Fruit fly (Drosophila melanogaster): ENCODE data around the gene Cdep.

The Cdep gene

dm6 chr3R:4886086-4886812 is 24.1 kb upstream of the Cdep start (continued):
- no peak for TF ChIP-seq CG14965 (GFP tag; optimal IDR thresholded peaks at IDR 0.05; ENCODE audit: borderline replicate concordance)
- peak; percentile 61 for TF ChIP-seq CG13775 (GFP tag; optimal IDR thresholded peaks at IDR 0.05)
- no peak for TF ChIP-seq HmgZ (tag; optimal IDR thresholded peaks at IDR 0.05)
- TF ChIP-seq CG12104 (GFP tag; optimal IDR thresholded peaks at IDR 0.05) = peak; percentile 22
- no peak for TF ChIP-seq toy (GFP tag; IDR thresholded peaks at IDR 0.05)
- peak; percentile 51 for TF ChIP-seq E2f1 (GFP tag; IDR thresholded peaks at IDR 0.05)
- TF ChIP-seq schlank (tag; optimal IDR thresholded peaks at IDR 0.05) = no peak
- TF ChIP-seq ab (GFP tag; optimal IDR thresholded peaks at IDR 0.05) = no peak
- TF ChIP-seq exex (tag; optimal IDR thresholded peaks at IDR 0.05) = no peak
- peak; percentile 64 for TF ChIP-seq Ptx1 (GFP tag; IDR thresholded peaks at IDR 0.05)
- peak; percentile 83 for TF ChIP-seq CG17328 (GFP tag; IDR thresholded peaks at IDR 0.05)
- peak; percentile 44 to 70 for TF ChIP-seq Pdp1 (GFP tag; optimal IDR thresholded peaks at IDR 0.05)
- peak; percentile 51 for TF ChIP-seq Kr (GFP tag; optimal IDR thresholded peaks at IDR 0.05)
- TF ChIP-seq CG1024 (GFP tag; IDR thresholded peaks at IDR 0.05) = peak; percentile 42
- TF ChIP-seq sr (GFP tag; IDR thresholded peaks at IDR 0.05) = no peak
- TF ChIP-seq CG17361 (GFP tag; IDR thresholded peaks at IDR 0.05) = peak; percentile 79
- TF ChIP-seq CG7987 (GFP tag; optimal IDR thresholded peaks at IDR 0.05) = no peak
- TF ChIP-seq CG18011 (GFP tag; optimal IDR thresholded peaks at IDR 0.05) = no peak
- no peak for TF ChIP-seq prd (optimal IDR thresholded peaks at IDR 0.05)
- peak; percentile 89 for TF ChIP-seq prd (GFP tag; IDR thresholded peaks at IDR 0.05)
- TF ChIP-seq CG10959 (GFP tag; IDR thresholded peaks at IDR 0.05) = peak; percentile 76
- peak; percentile 34 for TF ChIP-seq HHEX (GFP tag; optimal IDR thresholded peaks at IDR 0.05)
- peak; percentile 67 for TF ChIP-seq Atf-2 (GFP tag; optimal IDR thresholded peaks at IDR 0.05)
- TF ChIP-seq CG6683 (GFP tag; optimal IDR thresholded peaks at IDR 0.05) = no peak
- TF ChIP-seq sug (tag; optimal IDR thresholded peaks at IDR 0.05) = no peak
- TF ChIP-seq salm (tag; optimal IDR thresholded peaks at IDR 0.05) = no peak
- TF ChIP-seq CG7372 (GFP tag; IDR thresholded peaks at IDR 0.05) = no peak
- no peak for TF ChIP-seq cad (GFP tag; optimal IDR thresholded peaks at IDR 0.05)
- TF ChIP-seq Hsf (GFP tag; optimal IDR thresholded peaks at IDR 0.05) = peak; percentile 51
- no peak for TF ChIP-seq CG16813 (GFP tag; IDR thresholded peaks at IDR 0.05; ENCODE audit: partially characterized antibody)
- TF ChIP-seq ash1 (GFP tag; optimal IDR thresholded peaks at IDR 0.05) = no peak
- TF ChIP-seq CG7745 (tag; optimal IDR thresholded peaks at IDR 0.05) = no peak
- TF ChIP-seq Hey (tag; optimal IDR thresholded peaks at IDR 0.05) = peak; percentile 94
- TF ChIP-seq zfh1 (GFP tag; IDR thresholded peaks at IDR 0.05) = peak; percentile 75
- no peak for TF ChIP-seq CG2120 (GFP tag; optimal IDR thresholded peaks at IDR 0.05)
- TF ChIP-seq klu (GFP tag; IDR thresholded peaks at IDR 0.05) = no peak
- TF ChIP-seq CG2678 (tag; optimal IDR thresholded peaks at IDR 0.05) = no peak
- TF ChIP-seq CG17359 (tag; optimal IDR thresholded peaks at IDR 0.05) = peak; percentile 69
- TF ChIP-seq zfh2 (GFP tag; optimal IDR thresholded peaks at IDR 0.05) = no peak
- peak; percentile 69; the same call in 1 of the 2 replicates for TF ChIP-seq CG6689 (GFP tag; IDR thresholded peaks at IDR 0.05)
- TF ChIP-seq CG15479 (GFP tag; optimal IDR thresholded peaks at IDR 0.05) = no peak
- peak; percentile 57; the same call in 2 of the 4 replicates for TF ChIP-seq Gug (GFP tag; IDR thresholded peaks at IDR 0.05)
- TF ChIP-seq CG11696 (GFP tag; IDR thresholded peaks at IDR 0.05) = peak; percentile 36; the same call in 1 of the 2 replicates
- peak; percentile 27 for TF ChIP-seq CG9437 (GFP tag; optimal IDR thresholded peaks at IDR 0.05)
- no peak for TF ChIP-seq nau (GFP tag; optimal IDR thresholded peaks at IDR 0.05)
- TF ChIP-seq CG1602 (GFP tag; optimal IDR thresholded peaks at IDR 0.05) = peak; percentile 52
- TF ChIP-seq PHDP (tag; optimal IDR thresholded peaks at IDR 0.05) = no peak
- TF ChIP-seq ewg (GFP tag; optimal IDR thresholded peaks at IDR 0.05) = peak; percentile 65
- peak; percentile 48; the same call in 1 of the 2 replicates for TF ChIP-seq peb (GFP tag; IDR thresholded peaks at IDR 0.05)
- TF ChIP-seq CG7786 (GFP tag; optimal IDR thresholded peaks at IDR 0.05) = peak; percentile 45
